Worm (Caenorhabditis elegans): Measurements from ENCODE around the gene aqp-1.

aqp-1 gene

DNA sequence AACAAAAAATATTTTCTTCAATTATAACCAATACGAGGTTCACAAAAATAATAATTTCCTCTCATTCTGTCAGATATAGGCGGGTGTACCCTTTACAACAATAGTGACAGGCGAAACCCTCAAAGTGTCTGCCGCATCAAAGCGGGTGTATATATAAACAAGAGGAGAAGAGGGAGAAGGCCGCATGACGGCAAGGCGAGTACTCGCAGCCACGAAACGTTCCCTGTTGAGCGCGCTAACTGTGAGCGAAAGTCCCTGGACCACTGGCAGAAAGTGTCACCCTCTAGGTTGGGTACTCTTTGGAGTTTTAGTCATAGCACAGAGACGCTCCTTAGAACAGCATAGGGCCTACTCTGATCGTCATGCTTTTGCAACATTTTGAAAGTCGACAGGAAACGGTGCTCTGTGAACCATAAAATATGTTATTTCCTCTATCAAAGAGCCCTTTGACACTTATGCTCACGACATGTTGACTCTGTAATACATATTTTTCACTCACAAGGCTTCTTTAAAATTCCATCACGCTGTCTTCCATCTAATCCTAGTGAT, 38.0 kb downstream of the aqp-1 start, which contains the start of gene pcrg-1 (continued):
- TF ChIP-seq nhr-237 (tag; optimal IDR thresholded peaks at IDR 0.05) (no peak), unc-55 (GFP tag; optimal IDR thresholded peaks at IDR 0.05) (peak; percentile 61), unc-39 (tag; optimal IDR thresholded peaks at IDR 0.05) (no peak), ama-1 (optimal IDR thresholded peaks at IDR 0.05) (no peak), alr-1 (tag; optimal IDR thresholded peaks at IDR 0.05) (no peak), skn-1 (tag; optimal IDR thresholded peaks at IDR 0.05) (no peak), egl-27 (tag; optimal IDR thresholded peaks at IDR 0.05) (peak; percentile 60), blmp-1 (tag; optimal IDR thresholded peaks at IDR 0.05; ENCODE audit: insufficient read depth) (peak; percentile 9), nhr-10 (tag; optimal IDR thresholded peaks at IDR 0.05) (no peak), ceh-82 (tag; optimal IDR thresholded peaks at IDR 0.05) (no peak), lsy-2 (tag; optimal IDR thresholded peaks at IDR 0.05) (peak; percentile 55 to 79), snpc-4 (tag; optimal IDR thresholded peaks at IDR 0.05) (peak; percentile 99), ztf-1 (GFP tag; conservative IDR thresholded peaks at IDR 0.05) (no peak), dmd-4 (tag; optimal IDR thresholded peaks at IDR 0.05) (no peak), lin-39 (tag; optimal IDR thresholded peaks at IDR 0.05) (no peak), nhr-23 (tag; optimal IDR thresholded peaks at IDR 0.05) (no peak)

DNA sequence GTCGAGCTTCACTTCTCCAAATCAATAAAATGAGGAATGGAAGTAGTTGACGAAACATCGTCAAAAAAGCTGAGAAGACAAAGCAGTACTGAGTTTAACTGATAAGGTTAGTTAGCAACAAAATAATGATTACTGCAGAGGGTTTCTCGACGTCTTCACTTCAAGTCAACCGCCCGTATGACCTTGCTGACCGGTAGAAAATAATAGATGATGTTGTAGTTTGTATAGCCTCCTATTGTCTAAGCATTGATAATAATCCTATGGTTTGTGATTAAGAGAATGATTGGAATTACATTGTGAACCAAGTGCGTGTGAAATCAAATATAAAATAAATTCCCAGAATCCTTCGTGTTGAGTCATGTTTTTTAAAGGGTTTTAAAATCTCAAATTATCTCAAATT, 38.8 kb downstream of the aqp-1 start, which contains the start of gene E04F6.6:
Gene E04F6.6 (minus strand): TSS at position 258 of the 400 bp plus-strand sequence.
- TF ChIP-seq elt-1 (tag; optimal IDR thresholded peaks at IDR 0.05) (no peak), ztf-11 (tag; optimal IDR thresholded peaks at IDR 0.05) (no peak), nhr-129 (tag; optimal IDR thresholded peaks at IDR 0.05) (no peak), nhr-25 (tag; optimal IDR thresholded peaks at IDR 0.05) (no peak), nhr-23 (tag; optimal IDR thresholded peaks at IDR 0.05) (no peak), ZK546.5 (tag; optimal IDR thresholded peaks at IDR 0.05) (no peak), lsy-2 (tag; optimal IDR thresholded peaks at IDR 0.05) (no peak), nhr-6 (tag; optimal IDR thresholded peaks at IDR 0.05) (no peak), egl-27 (tag; optimal IDR thresholded peaks at IDR 0.05) (no peak), mab-5 (tag; optimal IDR thresholded peaks at IDR 0.05) (no peak), blmp-1 (tag; optimal IDR thresholded peaks at IDR 0.05; ENCODE audit: insufficient read depth) (no peak), ceh-82 (tag; optimal IDR thresholded peaks at IDR 0.05) (no peak), snpc-4 (tag; optimal IDR thresholded peaks at IDR 0.05) (no peak), nhr-237 (tag; optimal IDR thresholded peaks at IDR 0.05) (no peak), nhr-77 (tag; optimal IDR thresholded peaks at IDR 0.05) (no peak), elt-3 (tag; optimal IDR thresholded peaks at IDR 0.05) (no peak), F13H6.1 (tag; optimal IDR thresholded peaks at IDR 0.05) (no peak)

DNA sequence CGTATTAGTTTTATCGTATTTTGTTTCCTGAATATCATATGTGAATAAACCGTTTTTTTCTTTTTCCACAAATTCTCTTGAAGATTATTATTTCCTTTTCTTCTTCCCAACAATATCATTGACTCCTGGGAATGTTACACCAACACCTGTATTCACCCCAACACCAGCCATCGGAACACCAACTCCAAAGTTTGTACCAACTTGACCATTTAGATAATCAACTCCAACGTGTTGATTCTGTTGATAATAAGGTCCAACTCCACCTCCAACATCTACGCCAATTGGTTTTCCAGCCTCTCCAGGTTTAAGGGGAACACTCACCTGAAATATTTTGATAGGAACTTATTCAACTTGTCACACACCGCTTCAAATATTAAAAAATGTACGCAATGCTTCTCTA, 40.7 kb downstream of the aqp-1 start:
- TF ChIP-seq nhr-12 (tag; optimal IDR thresholded peaks at IDR 0.05), result no peak
- TF ChIP-seq nhr-237 (tag; optimal IDR thresholded peaks at IDR 0.05), result no peak
- TF ChIP-seq lsy-2 (tag; optimal IDR thresholded peaks at IDR 0.05), result no peak
- peak; percentile 32 for TF ChIP-seq crh-2 (tag; optimal IDR thresholded peaks at IDR 0.05)
- no peak for TF ChIP-seq nhr-23 (tag; optimal IDR thresholded peaks at IDR 0.05)
- no peak for TF ChIP-seq alr-1 (tag; optimal IDR thresholded peaks at IDR 0.05)
- TF ChIP-seq ceh-82 (tag; optimal IDR thresholded peaks at IDR 0.05), result no peak

DNA sequence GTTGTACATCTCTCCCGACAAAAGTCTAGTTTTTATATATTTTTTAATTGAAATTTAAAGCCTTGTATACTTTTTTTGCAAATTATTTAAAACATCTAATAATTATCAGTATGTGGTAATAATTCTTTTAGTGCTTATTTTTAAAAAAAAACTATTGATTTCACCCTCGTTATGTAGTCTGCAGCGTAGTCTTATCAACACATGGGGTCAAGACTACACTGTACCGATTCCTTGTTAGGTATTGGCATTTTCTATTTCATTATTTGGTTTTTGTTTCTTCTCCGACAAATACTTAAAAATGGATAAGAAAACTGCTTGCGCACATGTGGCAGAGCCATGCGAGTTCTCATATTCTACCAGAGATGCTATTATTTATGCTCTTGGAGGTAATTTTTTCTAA, 42.1 kb downstream of the aqp-1 start, which contains the start of gene maoc-1:
Gene maoc-1 (plus strand): TSS at position 237 of the 400 bp plus-strand sequence.
- no peak for TF ChIP-seq lin-11 (tag; optimal IDR thresholded peaks at IDR 0.05)
- no peak for TF ChIP-seq nhr-10 (tag; optimal IDR thresholded peaks at IDR 0.05)
- TF ChIP-seq sma-9 (GFP tag; optimal IDR thresholded peaks at IDR 0.05), result peak; percentile 13
- TF ChIP-seq sma-9 (tag; optimal IDR thresholded peaks at IDR 0.05), result no peak
- TF ChIP-seq fos-1 (tag; optimal IDR thresholded peaks at IDR 0.05), result peak; percentile 25

DNA sequence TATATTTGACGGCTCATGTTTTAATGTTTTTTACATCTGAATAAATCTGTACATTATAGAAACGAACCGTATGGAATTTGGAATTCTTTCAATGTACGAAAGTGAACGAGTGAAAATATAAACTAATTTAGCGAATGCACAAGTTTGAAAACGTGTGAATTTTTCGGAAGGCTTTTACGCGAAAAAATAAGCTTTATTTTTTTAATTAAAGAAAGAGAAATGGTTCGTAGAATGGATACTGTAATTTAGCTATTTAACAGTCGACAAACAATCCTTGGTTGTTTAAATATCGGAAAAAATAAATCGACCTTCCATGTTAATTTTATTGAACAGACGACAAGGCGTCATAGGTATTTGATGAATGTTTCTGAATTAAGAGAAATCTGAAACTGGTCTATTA, 42.6 kb downstream of the aqp-1 start, which contains the start of gene acdh-12:
Gene acdh-12 (minus strand): TSS at position 101 of the 400 bp plus-strand sequence.
- TF ChIP-seq snpc-4 (tag; optimal IDR thresholded peaks at IDR 0.05) (no peak), lsy-2 (tag; optimal IDR thresholded peaks at IDR 0.05) (no peak), sma-3 (GFP tag; optimal IDR thresholded peaks at IDR 0.05) (no peak), dmd-4 (tag; optimal IDR thresholded peaks at IDR 0.05) (no peak), mdl-1 (tag; optimal IDR thresholded peaks at IDR 0.05) (no peak), alr-1 (tag; optimal IDR thresholded peaks at IDR 0.05) (no peak), ceh-82 (tag; optimal IDR thresholded peaks at IDR 0.05) (no peak), nhr-23 (tag; optimal IDR thresholded peaks at IDR 0.05) (no peak), nhr-77 (tag; optimal IDR thresholded peaks at IDR 0.05) (no peak), skn-1 (tag; optimal IDR thresholded peaks at IDR 0.05) (no peak), nhr-6 (tag; optimal IDR thresholded peaks at IDR 0.05) (no peak), unc-62 (GFP tag; optimal IDR thresholded peaks at IDR 0.05) (no peak), ztf-11 (tag; optimal IDR thresholded peaks at IDR 0.05) (no peak), ZK546.5 (tag; optimal IDR thresholded peaks at IDR 0.05) (no peak), fos-1 (tag; optimal IDR thresholded peaks at IDR 0.05) (no peak), mab-5 (tag; optimal IDR thresholded peaks at IDR 0.05) (no peak), ztf-4 (tag; optimal IDR thresholded peaks at IDR 0.05) (no peak), elt-3 (tag; optimal IDR thresholded peaks at IDR 0.05) (no peak), elt-1 (tag; optimal IDR thresholded peaks at IDR 0.05) (no peak), sem-4 (tag; optimal IDR thresholded peaks at IDR 0.05) (no peak)
